Worm (Caenorhabditis elegans) whole organism, early embryonic: ENCODE results near the gene smex-2.
"Not testable (repeated sequence)": the region's sequence is repeated elsewhere in the genome, so short reads cannot be mapped to it uniquely, and the experiment has no call there.

Experiments used
- B0310.2 ChIP-seq: sonication (generic microtip); optimal IDR thresholded peaks from 2 replicates; lab custom pipeline; 2016; ENCODE audit warnings: mild to moderate bottlenecking, missing genetic modification characterization, missing compliant biosample characterization
- ama-1 ChIP-seq: fragments of 150-350 bp; optimal IDR thresholded peaks from 2 replicates; lab custom pipeline; 2014
- ceh-36 ChIP-seq: sonication (generic microtip); optimal IDR thresholded peaks from 2 replicates; lab custom pipeline; 2016; ENCODE audit warnings: missing genetic modification characterization, inconsistent platforms, missing compliant biosample characterization
- flt-1 ChIP-seq: fragments of 200-800 bp; sonication (Bioruptor generic); IDR thresholded peaks from 2 replicates; pipeline ENCODE4 v1.3.6; 2022; ENCODE audit warnings: missing genetic modification characterization, missing compliant biosample characterization
- hmg-4 ChIP-seq: fragments of 200-800 bp; sonication (Bioruptor generic); optimal IDR thresholded peaks from 2 replicates; lab custom pipeline; 2018; ENCODE audit warnings: mild to moderate bottlenecking, missing genetic modification characterization, missing compliant biosample characterization
- hnd-1 ChIP-seq: sonication (generic microtip); optimal IDR thresholded peaks from 2 replicates; lab custom pipeline; 2016; ENCODE audit warnings: missing genetic modification characterization, missing compliant biosample characterization
- tbx-11 ChIP-seq: fragments of 200-800 bp; sonication (Bioruptor generic); IDR thresholded peaks from 2 replicates; pipeline ENCODE4 v1.3.6; 2022; ENCODE audit warnings: missing genetic modification characterization, missing compliant biosample characterization
- tra-4 ChIP-seq: sonication (generic microtip); optimal IDR thresholded peaks from 2 replicates; lab custom pipeline; 2017; ENCODE audit warnings: missing genetic modification characterization, missing compliant biosample characterization

ce11 chrX:2058498-2059349, 19.5 kb upstream of the smex-2 start:
- not testable (repeated sequence) for TF ChIP-seq ama-1 (lab: Kevin White, UChicago); ceh-36 (tag; lab: Kevin White, UChicago); hmg-4 (GFP tag; lab: Kevin White, UChicago); hnd-1 (tag; lab: Kevin White, UChicago); B0310.2 (tag; lab: Kevin White, UChicago); flt-1 (GFP tag; lab: Robert Waterston, UW); tra-4 (tag; lab: Kevin White, UChicago); tbx-11
